1 worm cellular context compared by ENCODE assay signal in genomic region chrV:19410663-19411062, ce11.
TF ChIP-seq lines count a peak whose summit lies in the region.

Gene C25F9.5, minus strand, starts transcription at chrV:19410857.

TF ChIP-seq in whole organism, L4 larva, 104 proteins besides CTCF, POLR2A, EP300 and RAD21 (continued from another document):
- TF ChIP-seq cey-2 (tag; optimal IDR thresholded peaks at IDR 0.05; lab: Kevin White, UChicago; ENCODE audit: borderline replicate concordance, insufficient read depth) (no peak), zip-11 (GFP tag; IDR thresholded peaks at IDR 0.05; lab: Robert Waterston, UW) (no peak), dve-1 (tag; optimal IDR thresholded peaks at IDR 0.05; lab: Kevin White, UChicago; ENCODE audit: insufficient read depth) (peak; percentile 56), dmd-9 (GFP tag; IDR thresholded peaks at IDR 0.05; lab: Robert Waterston, UW) (no peak), F10B5.3 (tag; optimal IDR thresholded peaks at IDR 0.05; lab: Kevin White, UChicago) (no peak), lin-39 (tag; optimal IDR thresholded peaks at IDR 0.05; lab: Kevin White, UChicago) (no peak), lin-29 (GFP tag; IDR thresholded peaks at IDR 0.05; lab: Robert Waterston, UW) (no peak), ama-1 (optimal IDR thresholded peaks at IDR 0.05; lab: Kevin White, UChicago) (no peak)
TF ChIP-seq in whole organism, L4 larva: peak in this region for 7.
